Worm (Caenorhabditis elegans): ENCODE results near the gene C27B7.7.

The C27B7.7 gene

ce11 chrIV:8881181-8881580, 25.7 kb upstream of the C27B7.7 start, which contains the start of gene C09G9.8 (continued):
- TF ChIP-seq ztf-18 (tag; optimal IDR thresholded peaks at IDR 0.05) (no peak), attf-6 (GFP tag; IDR thresholded peaks at IDR 0.05) (no peak), gei-17 (GFP tag; optimal IDR thresholded peaks at IDR 0.05) (no peak), snpc-1.1 (tag; optimal IDR thresholded peaks at IDR 0.05; ENCODE audit: insufficient read depth) (no peak), zim-3 (tag; optimal IDR thresholded peaks at IDR 0.05) (no peak)

ce11 chrIV:8886228-8886627, 20.6 kb upstream of the C27B7.7 start, which contains the start of gene C09G9.5:
C09G9.5 (plus strand) TSS chrIV:8886528.
- TF ChIP-seq pbrm-1 (GFP tag; IDR thresholded peaks at IDR 0.05) (no peak), B0019.2 (GFP tag; conservative IDR thresholded peaks at IDR 0.05) (no peak), B0035.1 (tag; optimal IDR thresholded peaks at IDR 0.05) (no peak), nhr-179 (tag; optimal IDR thresholded peaks at IDR 0.05) (no peak), efl-1 (GFP tag; optimal IDR thresholded peaks at IDR 0.05) (no peak), ceh-100 (GFP tag; IDR thresholded peaks at IDR 0.05) (no peak), hmg-20 (GFP tag; IDR thresholded peaks at IDR 0.05) (no peak), ekl-4 (GFP tag; IDR thresholded peaks at IDR 0.05) (no peak), ceh-91 (GFP tag; IDR thresholded peaks at IDR 0.05) (no peak), nhr-120 (GFP tag; IDR thresholded peaks at IDR 0.05) (no peak), F37B4.10 (GFP tag; IDR thresholded peaks at IDR 0.05) (no peak), F57A8.1 (GFP tag; optimal IDR thresholded peaks at IDR 0.05) (no peak), C06A6.2 (GFP tag; conservative IDR thresholded peaks at IDR 0.05) (no peak), aptf-3 (GFP tag; IDR thresholded peaks at IDR 0.05) (no peak), madf-6 (GFP tag; IDR thresholded peaks at IDR 0.05) (no peak), mes-4 (tag; optimal IDR thresholded peaks at IDR 0.05) (no peak)

ce11 chrIV:8888525-8889026, 18.3 kb upstream of the C27B7.7 start, which contains the start of gene oma-1:
oma-1 (plus strand) TSS chrIV:8888976.
- no peak for TF ChIP-seq K11D2.4 (GFP tag; IDR thresholded peaks at IDR 0.05)
- no peak for TF ChIP-seq tbx-9 (tag; optimal IDR thresholded peaks at IDR 0.05; ENCODE audit: borderline replicate concordance)
- no peak for TF ChIP-seq sdz-38 (tag; optimal IDR thresholded peaks at IDR 0.05)
- TF ChIP-seq unc-130 (GFP tag; optimal IDR thresholded peaks at IDR 0.05) = peak; percentile 44
- TF ChIP-seq nhr-80 (tag; optimal IDR thresholded peaks at IDR 0.05) = no peak
- no peak for TF ChIP-seq unc-62 (GFP tag; optimal IDR thresholded peaks at IDR 0.05)
- TF ChIP-seq aptf-2 (GFP tag; conservative IDR thresholded peaks at IDR 0.05) = no peak
- TF ChIP-seq lag-1 (GFP tag; IDR thresholded peaks at IDR 0.05) = no peak
- no peak for TF ChIP-seq dox-1 (GFP tag; IDR thresholded peaks at IDR 0.05)
- TF ChIP-seq zfh-2 (GFP tag; conservative IDR thresholded peaks at IDR 0.05) = no peak
- no peak for TF ChIP-seq nhr-179 (tag; optimal IDR thresholded peaks at IDR 0.05)
- TF ChIP-seq F22D6.2 (tag; optimal IDR thresholded peaks at IDR 0.05) = no peak
- no peak for TF ChIP-seq nhr-120 (GFP tag; IDR thresholded peaks at IDR 0.05)
- 0 out of 2 replicates have a peak, but pooled peaks have one; percentile 13 for TF ChIP-seq ceh-100 (GFP tag; IDR thresholded peaks at IDR 0.05)
- TF ChIP-seq repo-1 (tag; optimal IDR thresholded peaks at IDR 0.05) = no peak
- TF ChIP-seq ccch-3 (GFP tag; optimal IDR thresholded peaks at IDR 0.05) = no peak
- TF ChIP-seq zim-3 (tag; optimal IDR thresholded peaks at IDR 0.05) = no peak
- no peak for TF ChIP-seq snpc-4 (GFP tag; optimal IDR thresholded peaks at IDR 0.05)
- TF ChIP-seq snpc-4 (tag; optimal IDR thresholded peaks at IDR 0.05) = peak in 2 of 4 experiments; percentile 10 to 36
- TF ChIP-seq lin-35 (GFP tag; optimal IDR thresholded peaks at IDR 0.05) = peak in 1 of 3 experiments; percentile 64
- TF ChIP-seq tbp1 (GFP tag; optimal IDR thresholded peaks at IDR 0.05) = no peak
- TF ChIP-seq nhr-90 (tag; optimal IDR thresholded peaks at IDR 0.05) = no peak
- TF ChIP-seq nfya-1 (tag; optimal IDR thresholded peaks at IDR 0.05; ENCODE audit: borderline replicate concordance, insufficient read depth) = no peak
- TF ChIP-seq Y95B8A.8 (GFP tag; IDR thresholded peaks at IDR 0.05) = 0 out of 2 replicates have a peak, but pooled peaks have one; percentile 41
- no peak for TF ChIP-seq nfya-2 (GFP tag; IDR thresholded peaks at IDR 0.05)
- TF ChIP-seq mes-4 (tag; optimal IDR thresholded peaks at IDR 0.05) = no peak
- TF ChIP-seq snpc-1.3 (tag; optimal IDR thresholded peaks at IDR 0.05; ENCODE audit: insufficient read depth) = no peak
- TF ChIP-seq snpc-3.4 (tag; optimal IDR thresholded peaks at IDR 0.05) = peak; percentile 82
- TF ChIP-seq pbrm-1 (GFP tag; IDR thresholded peaks at IDR 0.05) = no peak; the same call in 1 of the 2 replicates
- TF ChIP-seq chd-7 (tag; optimal IDR thresholded peaks at IDR 0.05) = no peak
